Fruit fly (Drosophila melanogaster) whole organism: ENCODE data around the gene CG10063.

ENCODE experiments used
- Dll ChIP-seq: fragments of >200 bp; optimal IDR thresholded peaks from 2 replicates; lab custom pipeline; 2017
- psq ChIP-seq: fragments of >200 bp; optimal IDR thresholded peaks from 2 replicates; lab custom pipeline; 2017
- usp ChIP-seq: fragments of >200 bp; optimal IDR thresholded peaks from 2 replicates; lab custom pipeline; 2017; ENCODE audit warnings: missing biosample characterization, missing genetic modification characterization, mixed read lengths

dm6 chr3L:6978757-6979386, 6.6 kb upstream of the CG10063 start:
- TF ChIP-seq Dll, result no peak
- TF ChIP-seq psq (lab: Kevin White, UChicago), result no peak
- no peak for TF ChIP-seq usp (GFP tag; lab: Kevin White, UChicago)
